Fruit fly (Drosophila melanogaster): Measurements from ENCODE around the gene tey.

dm6 chr3L:19695057-19695627, 31.2 kb upstream of the tey start, which contains the start of gene verm:
- TF ChIP-seq psq (optimal IDR thresholded peaks at IDR 0.05) (no peak), usp (GFP tag; optimal IDR thresholded peaks at IDR 0.05) (no peak), Dll (optimal IDR thresholded peaks at IDR 0.05) (no peak), pan (optimal IDR thresholded peaks at IDR 0.05) (no peak)
